Fruit fly (Drosophila melanogaster): ENCODE measurements around the gene CG32277.

Gene CG32277

dm6 chr3L:3197464-3197863 is 7.8 kb downstream of the CG32277 start, which contains the start of gene CG14966 (continued):
- no peak for TF ChIP-seq Ssrp (tag; optimal IDR thresholded peaks at IDR 0.05)
- no peak for TF ChIP-seq CG14050 (GFP tag; IDR thresholded peaks at IDR 0.05)
- peak; percentile 62 for TF ChIP-seq MESR4 (GFP tag; optimal IDR thresholded peaks at IDR 0.05)
- TF ChIP-seq CG4424 (GFP tag; optimal IDR thresholded peaks at IDR 0.05): peak; percentile 1
- no peak for TF ChIP-seq CG18011 (GFP tag; optimal IDR thresholded peaks at IDR 0.05)
- TF ChIP-seq Mes4 (GFP tag; optimal IDR thresholded peaks at IDR 0.05): no peak
- no peak for TF ChIP-seq CG17186 (GFP tag; optimal IDR thresholded peaks at IDR 0.05)
- TF ChIP-seq ara (GFP tag; IDR thresholded peaks at IDR 0.05): no peak
- no peak for TF ChIP-seq oc (tag; optimal IDR thresholded peaks at IDR 0.05)
- peak; percentile 13 for TF ChIP-seq CG30403 (GFP tag; optimal IDR thresholded peaks at IDR 0.05)
- TF ChIP-seq sc (optimal IDR thresholded peaks at IDR 0.05): no peak
- no peak for TF ChIP-seq sc (GFP tag; optimal IDR thresholded peaks at IDR 0.05)
- TF ChIP-seq Trl (optimal IDR thresholded peaks at IDR 0.05): no peak
- no peak for TF ChIP-seq Trl (GFP tag; optimal IDR thresholded peaks at IDR 0.05)
- no peak for TF ChIP-seq al (GFP tag; IDR thresholded peaks at IDR 0.05)
- TF ChIP-seq H2.0 (GFP tag; IDR thresholded peaks at IDR 0.05): 0 out of 2 replicates have a peak, but pooled peaks have one; percentile 6
- no peak for TF ChIP-seq CG8765 (GFP tag; IDR thresholded peaks at IDR 0.05)
- TF ChIP-seq Gug (GFP tag; IDR thresholded peaks at IDR 0.05): peak; percentile 5; the same call in 1 of the 4 replicates
- no peak for TF ChIP-seq CG17385 (GFP tag; optimal IDR thresholded peaks at IDR 0.05)
- TF ChIP-seq CG1024 (GFP tag; IDR thresholded peaks at IDR 0.05): no peak
- no peak for TF ChIP-seq Gsc (GFP tag; IDR thresholded peaks at IDR 0.05)
- TF ChIP-seq CG9932 (GFP tag; IDR thresholded peaks at IDR 0.05): peak; percentile 78
- no peak for TF ChIP-seq CG6272 (GFP tag; IDR thresholded peaks at IDR 0.05)
- no peak for TF ChIP-seq CG11247 (GFP tag; IDR thresholded peaks at IDR 0.05)
- peak; percentile 25 for TF ChIP-seq Side (GFP tag; optimal IDR thresholded peaks at IDR 0.05)
- peak; percentile 53; the same call in 1 of the 4 replicates for TF ChIP-seq chinmo (GFP tag; IDR thresholded peaks at IDR 0.05; ENCODE audit: partially characterized antibody)
- no peak for TF ChIP-seq Elba2 (GFP tag; optimal IDR thresholded peaks at IDR 0.05)
- no peak for TF ChIP-seq CG12744 (GFP tag; optimal IDR thresholded peaks at IDR 0.05)
- TF ChIP-seq CG5180 (GFP tag; optimal IDR thresholded peaks at IDR 0.05): no peak
- TF ChIP-seq Asciz (GFP tag; optimal IDR thresholded peaks at IDR 0.05): no peak
- TF ChIP-seq Fer2 (tag; optimal IDR thresholded peaks at IDR 0.05): no peak
- TF ChIP-seq CG6813 (GFP tag; optimal IDR thresholded peaks at IDR 0.05): no peak
- TF ChIP-seq Abd-B (GFP tag; optimal IDR thresholded peaks at IDR 0.05): no peak
- peak; percentile 76 for TF ChIP-seq trem (tag; optimal IDR thresholded peaks at IDR 0.05)
- TF ChIP-seq MBD-R2 (GFP tag; IDR thresholded peaks at IDR 0.05): peak; percentile 97
- TF ChIP-seq nerfin-2 (GFP tag; IDR thresholded peaks at IDR 0.05; ENCODE audit: partially characterized antibody): peak; percentile 66; the same call in 1 of the 2 replicates
- TF ChIP-seq E2f2 (GFP tag; IDR thresholded peaks at IDR 0.05): peak; percentile 52; the same call in 1 of the 2 replicates
- no peak for TF ChIP-seq crol (GFP tag; IDR thresholded peaks at IDR 0.05)
- TF ChIP-seq CG1602 (GFP tag; optimal IDR thresholded peaks at IDR 0.05): no peak
- peak; percentile 43 for TF ChIP-seq CG2116 (GFP tag; optimal IDR thresholded peaks at IDR 0.05)
- peak; percentile 44 for TF ChIP-seq CG3847 (GFP tag; IDR thresholded peaks at IDR 0.05)
- TF ChIP-seq E2f1 (GFP tag; IDR thresholded peaks at IDR 0.05): no peak
- TF ChIP-seq CG2120 (GFP tag; optimal IDR thresholded peaks at IDR 0.05): peak; percentile 66
- TF ChIP-seq onecut (GFP tag; IDR thresholded peaks at IDR 0.05): no peak
- TF ChIP-seq fru (optimal IDR thresholded peaks at IDR 0.05): no peak
- TF ChIP-seq gro (GFP tag; optimal IDR thresholded peaks at IDR 0.05): peak; percentile 58
- TF ChIP-seq BEAF-32 (GFP tag; optimal IDR thresholded peaks at IDR 0.05): peak; percentile 90
- peak; percentile 62 for TF ChIP-seq CG12659 (GFP tag; optimal IDR thresholded peaks at IDR 0.05)
- TF ChIP-seq CG7963 (GFP tag; IDR thresholded peaks at IDR 0.05; ENCODE audit: partially characterized antibody): peak; percentile 76; the same call in 2 of the 3 replicates
- TF ChIP-seq tgo (GFP tag; IDR thresholded peaks at IDR 0.05): no peak
- 0 out of 2 replicates have a peak, but pooled peaks have one; percentile 16 for TF ChIP-seq CG14441 (GFP tag; IDR thresholded peaks at IDR 0.05)
- no peak for TF ChIP-seq CG6683 (GFP tag; optimal IDR thresholded peaks at IDR 0.05)

All from whole organism, embryonic.